Worm (Caenorhabditis elegans): ENCODE data around the gene nhr-27.
A peak's percentile ranks its signal among the peaks of the same experiment; 100 is the strongest.

nhr-27 gene

DNA sequence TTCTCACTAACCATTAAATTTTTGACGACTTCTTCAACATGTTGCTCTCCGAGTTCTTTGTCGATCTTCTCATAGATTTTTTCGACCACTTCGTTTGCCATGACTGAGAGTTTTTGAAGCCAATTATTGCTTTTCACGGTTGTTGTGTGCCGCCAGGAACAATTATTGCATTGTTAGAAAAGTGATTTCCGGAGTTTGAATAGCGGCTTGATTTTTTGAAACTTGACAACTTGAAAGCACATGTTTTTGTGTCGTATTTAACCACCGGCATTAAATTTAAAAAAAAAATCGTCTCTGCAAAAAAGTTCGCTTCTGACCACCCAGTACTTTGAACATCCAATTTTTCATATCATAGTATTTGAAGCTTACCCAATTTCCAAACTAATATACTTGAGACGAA, 37.9 kb upstream of the nhr-27 start, which contains the start of gene C52G5.3:
Gene C52G5.3 (minus strand): TSS at position 101 of the 400 bp plus-strand sequence.
- no peak for TF ChIP-seq nhr-111 (GFP tag; optimal IDR thresholded peaks at IDR 0.05)
- no peak for TF ChIP-seq lin-13 (GFP tag; optimal IDR thresholded peaks at IDR 0.05)
- no peak for TF ChIP-seq lim-7 (GFP tag; IDR thresholded peaks at IDR 0.05)
- TF ChIP-seq madf-9 (GFP tag; conservative IDR thresholded peaks at IDR 0.05): no peak
- TF ChIP-seq nhr-25 (tag; optimal IDR thresholded peaks at IDR 0.05; ENCODE audit: borderline replicate concordance, insufficient read depth): no peak
- no peak for TF ChIP-seq ctbp-1 (GFP tag; IDR thresholded peaks at IDR 0.05)
- TF ChIP-seq daf-12 (tag; optimal IDR thresholded peaks at IDR 0.05): no peak
- TF ChIP-seq T26A8.4 (GFP tag; IDR thresholded peaks at IDR 0.05): no peak
- no peak for TF ChIP-seq ceh-44 (GFP tag; IDR thresholded peaks at IDR 0.05)
- no peak for TF ChIP-seq aha-1 (tag)
- no peak for TF ChIP-seq F37D6.2 (tag; optimal IDR thresholded peaks at IDR 0.05)
- TF ChIP-seq nhr-102 (tag; optimal IDR thresholded peaks at IDR 0.05): no peak
- TF ChIP-seq unc-130 (GFP tag; optimal IDR thresholded peaks at IDR 0.05): no peak
- TF ChIP-seq aly-2 (tag; optimal IDR thresholded peaks at IDR 0.05): no peak
- TF ChIP-seq daf-16 (GFP tag; optimal IDR thresholded peaks at IDR 0.05): no peak
- no peak for TF ChIP-seq daf-16 (tag; optimal IDR thresholded peaks at IDR 0.05)
- TF ChIP-seq vab-7 (GFP tag; IDR thresholded peaks at IDR 0.05): no peak
- TF ChIP-seq mxl-2 (GFP tag; conservative IDR thresholded peaks at IDR 0.05): no peak
- TF ChIP-seq dve-1 (tag; optimal IDR thresholded peaks at IDR 0.05; ENCODE audit: insufficient read depth): no peak

DNA sequence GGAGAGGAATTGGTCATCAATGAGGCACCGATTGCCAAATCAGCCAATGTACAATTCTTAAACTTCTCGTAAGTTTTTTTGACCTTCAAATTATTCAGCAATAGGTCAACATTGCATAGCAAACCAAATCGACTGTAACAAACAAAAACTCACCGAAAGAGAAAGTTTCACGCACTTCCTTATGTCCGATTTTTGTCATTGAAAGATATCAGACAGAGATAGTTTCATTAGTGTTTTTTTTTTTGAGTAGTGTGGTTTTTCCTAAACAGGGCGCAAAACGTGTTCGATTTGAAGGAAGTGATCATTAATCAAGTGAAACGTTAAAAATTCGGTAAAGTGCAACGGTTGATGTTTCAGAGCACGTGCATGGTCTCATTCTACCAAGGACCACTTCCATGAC, 36.1 kb upstream of the nhr-27 start:
- TF ChIP-seq nhr-41 (GFP tag; IDR thresholded peaks at IDR 0.05) (no peak), tag-97 (GFP tag; IDR thresholded peaks at IDR 0.05) (no peak), nhr-25 (tag; optimal IDR thresholded peaks at IDR 0.05; ENCODE audit: borderline replicate concordance, insufficient read depth) (peak; percentile 76), Y105C5A.15 (GFP tag; IDR thresholded peaks at IDR 0.05) (no peak), nhr-111 (GFP tag; optimal IDR thresholded peaks at IDR 0.05) (no peak), nhr-28 (tag; optimal IDR thresholded peaks at IDR 0.05) (peak; percentile 6), mdt-29 (GFP tag; IDR thresholded peaks at IDR 0.05) (no peak), zip-2 (tag; optimal IDR thresholded peaks at IDR 0.05) (no peak), hlh-11 (tag; optimal IDR thresholded peaks at IDR 0.05) (peak; percentile 47), madf-5 (GFP tag; IDR thresholded peaks at IDR 0.05) (no peak), mxl-2 (GFP tag; conservative IDR thresholded peaks at IDR 0.05) (no peak), pha-4 (GFP tag; IDR thresholded peaks at IDR 0.05) (no peak), pha-4 (tag; optimal IDR thresholded peaks at IDR 0.05) (no peak), cey-2 (tag; optimal IDR thresholded peaks at IDR 0.05; ENCODE audit: borderline replicate concordance, insufficient read depth) (peak; percentile 37), nhr-48 (tag; optimal IDR thresholded peaks at IDR 0.05) (peak; percentile 77), zip-11 (GFP tag; IDR thresholded peaks at IDR 0.05) (no peak), fkh-10 (GFP tag; optimal IDR thresholded peaks at IDR 0.05) (no peak), F44E2.7 (GFP tag; IDR thresholded peaks at IDR 0.05) (no peak), spr-3 (GFP tag; optimal IDR thresholded peaks at IDR 0.05) (no peak), set-16 (GFP tag; IDR thresholded peaks at IDR 0.05) (no peak), duxl-1 (tag; optimal IDR thresholded peaks at IDR 0.05; ENCODE audit: poor library complexity) (no peak), nhr-42 (GFP tag; IDR thresholded peaks at IDR 0.05) (no peak), ceh-20 (GFP tag; IDR thresholded peaks at IDR 0.05) (no peak), mdl-1 (tag; optimal IDR thresholded peaks at IDR 0.05) (peak in 1 of 2 experiments; percentile 76), nhr-77 (tag; optimal IDR thresholded peaks at IDR 0.05) (no peak), lin-15B (tag; optimal IDR thresholded peaks at IDR 0.05) (no peak), zag-1 (tag; optimal IDR thresholded peaks at IDR 0.05) (no peak), F37D6.2 (tag; optimal IDR thresholded peaks at IDR 0.05) (no peak), dmd-6 (GFP tag; IDR thresholded peaks at IDR 0.05) (peak; percentile 25; the same call in 1 of the 2 replicates), Y5F2A.4 (GFP tag; optimal IDR thresholded peaks at IDR 0.05) (no peak), mes-2 (tag; optimal IDR thresholded peaks at IDR 0.05; ENCODE audit: poor library complexity, severe bottlenecking) (peak; percentile 2), mxl-3 (GFP tag; optimal IDR thresholded peaks at IDR 0.05) (peak; percentile 58), T20F7.1 (GFP tag; optimal IDR thresholded peaks at IDR 0.05) (no peak), daf-12 (tag; optimal IDR thresholded peaks at IDR 0.05) (no peak), aha-1 (tag) (peak; percentile 21), fos-1 (tag; optimal IDR thresholded peaks at IDR 0.05) (no peak), ama-1 (optimal IDR thresholded peaks at IDR 0.05) (no peak)
